Fruit fly (Drosophila melanogaster) whole organism: ENCODE measurements around the gene Ets97D.

ENCODE experiments used
- Dll ChIP-seq: fragments of >200 bp; optimal IDR thresholded peaks from 2 replicates; lab custom pipeline; 2017
- psq ChIP-seq: fragments of >200 bp; optimal IDR thresholded peaks from 2 replicates; lab custom pipeline; 2017

- TF ChIP-seq Dll (lab: Kevin White, UChicago) = no peak
- TF ChIP-seq psq (lab: Kevin White, UChicago) = no peak
Measured at dm6 chr3R:26933885-26934284, 21.2 kb upstream of the Ets97D start.
